Worm (Caenorhabditis elegans): ENCODE data around the gene pkc-1.
A peak's percentile ranks its signal among the peaks of the same experiment; 100 is the strongest.

DNA sequence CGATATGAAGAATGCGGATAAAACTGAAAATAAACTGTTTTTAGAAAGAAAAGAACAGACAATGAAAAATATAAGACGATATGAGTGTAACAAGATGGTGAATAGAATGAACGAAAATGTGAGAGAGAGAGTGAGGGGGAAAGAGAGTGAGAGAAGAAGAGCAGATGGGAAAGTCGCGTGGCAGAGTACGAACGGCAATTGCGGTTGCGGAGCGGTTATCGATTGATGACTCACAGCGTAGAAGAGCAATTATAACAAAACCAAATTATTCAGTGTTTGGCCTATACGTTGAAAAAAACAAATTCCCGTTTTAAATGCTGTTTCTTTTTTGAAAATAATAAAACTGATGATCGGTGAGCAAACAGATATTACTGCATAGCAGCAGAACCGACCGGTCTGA, 33.4 kb upstream of the pkc-1 start, which contains the start of gene pqn-53:
- TF ChIP-seq tlp-1 (tag; optimal IDR thresholded peaks at IDR 0.05) (no peak), vab-15 (tag; optimal IDR thresholded peaks at IDR 0.05) (no peak), lin-14 (GFP tag; optimal IDR thresholded peaks at IDR 0.05) (peak; percentile 63), mdl-1 (tag; optimal IDR thresholded peaks at IDR 0.05) (no peak)

All from whole organism, L1 larva.